Fruit fly (Drosophila melanogaster) whole organism, embryonic: ENCODE data around the gene Ufd1.
A peak's percentile ranks its signal among the peaks of the same experiment; 100 is the strongest.

Experiments
- ATbp ChIP-seq: fragments of 200-800 bp; sonication (Bioruptor generic); optimal IDR thresholded peaks from 2 replicates; lab custom pipeline; 2017; ENCODE audit warnings: missing biosample characterization, mild to moderate bottlenecking, missing genetic modification characterization, missing genetic modification reagents
- Abd-B ChIP-seq: fragments of 200-800 bp; sonication (Bioruptor generic); optimal IDR thresholded peaks from 2 replicates; lab custom pipeline; 2018; ENCODE audit warnings: missing biosample characterization, mild to moderate bottlenecking, missing genetic modification characterization, moderate library complexity
- BEAF-32 ChIP-seq: fragments of 200-800 bp; sonication (Bioruptor generic); optimal IDR thresholded peaks from 3 replicates; lab custom pipeline; 2017; ENCODE audit warnings: missing biosample characterization, missing genetic modification characterization, mild to moderate bottlenecking, moderate library complexity, missing genetic modification reagents
- Bgb ChIP-seq: fragments of 200-800 bp; sonication (Bioruptor generic); IDR thresholded peaks from 2 replicates; pipeline ENCODE4 v1.3.6; 2022; ENCODE audit warnings: missing biosample characterization, missing genetic modification characterization; ENCODE audit not compliant: partially characterized antibody
- CG10147 ChIP-seq: fragments of 200-800 bp; sonication (Bioruptor generic); optimal IDR thresholded peaks from 2 replicates; lab custom pipeline; 2019; ENCODE audit warnings: missing biosample characterization, mild to moderate bottlenecking, missing genetic modification characterization, moderate library complexity
- CG10462 ChIP-seq: fragments of 200-800 bp; sonication (Bioruptor generic); optimal IDR thresholded peaks from 2 replicates; lab custom pipeline; 2016; ENCODE audit warnings: missing biosample characterization, missing genetic modification characterization
- CG10654 ChIP-seq: fragments of 200-800 bp; sonication (Bioruptor generic); optimal IDR thresholded peaks from 2 replicates; lab custom pipeline; 2016; ENCODE audit warnings: missing biosample characterization, missing genetic modification characterization
- CG10959 ChIP-seq: fragments of 200-800 bp; sonication (Bioruptor generic); IDR thresholded peaks from 2 replicates; pipeline ENCODE4 v1.3.6; 2022; ENCODE audit warnings: missing biosample characterization, missing genetic modification characterization
- CG11093 ChIP-seq: fragments of 200-800 bp; sonication (Bioruptor generic); IDR thresholded peaks from 3 replicates; pipeline ENCODE4 v1.3.6; 2022; ENCODE audit warnings: missing biosample characterization, missing genetic modification characterization
- CG16779 ChIP-seq: fragments of 200-800 bp; sonication (Bioruptor generic); IDR thresholded peaks from 2 replicates; pipeline ENCODE4 v1.3.6; 2022; ENCODE audit warnings: missing biosample characterization, missing genetic modification characterization
- CG16863 ChIP-seq: fragments of 200-800 bp; sonication (Bioruptor generic); optimal IDR thresholded peaks from 3 replicates; lab custom pipeline; 2016; ENCODE audit warnings: missing biosample characterization, missing genetic modification characterization
- CG18262 ChIP-seq: fragments of 200-800 bp; optimal IDR thresholded peaks from 3 replicates; lab custom pipeline; 2019; ENCODE audit warnings: missing biosample characterization, mild to moderate bottlenecking, missing genetic modification characterization, moderate library complexity
- CG2678 ChIP-seq: fragments of 200-800 bp; sonication (Bioruptor generic); optimal IDR thresholded peaks from 3 replicates; lab custom pipeline; 2019; ENCODE audit warnings: missing biosample characterization, mild to moderate bottlenecking, missing genetic modification characterization, moderate library complexity
- CG2889 ChIP-seq: fragments of 200-800 bp; sonication (Bioruptor generic); IDR thresholded peaks from 3 replicates; pipeline ENCODE4 v1.3.6; 2022; ENCODE audit warnings: missing biosample characterization, missing genetic modification characterization
- CG6791 ChIP-seq: fragments of 200-800 bp; sonication (Bioruptor generic); IDR thresholded peaks from 3 replicates; pipeline ENCODE4 v1.3.6; 2022; ENCODE audit warnings: missing biosample characterization, missing genetic modification characterization; ENCODE audit not compliant: partially characterized antibody
- CG7786 ChIP-seq: fragments of 200-800 bp; sonication (Bioruptor generic); optimal IDR thresholded peaks from 2 replicates; lab custom pipeline; 2016; ENCODE audit warnings: missing biosample characterization, missing genetic modification characterization
- CG7963 ChIP-seq: fragments of 200-800 bp; sonication (Bioruptor generic); IDR thresholded peaks from 3 replicates; pipeline ENCODE4 v1.3.6; 2022; ENCODE audit warnings: missing biosample characterization, missing genetic modification characterization; ENCODE audit not compliant: partially characterized antibody
- CG8478 ChIP-seq: fragments of >200 bp; optimal IDR thresholded peaks from 2 replicates; lab custom pipeline; 2018
- CG9876 ChIP-seq: fragments of 200-800 bp; sonication (Bioruptor generic); optimal IDR thresholded peaks from 2 replicates; lab custom pipeline; 2016; ENCODE audit warnings: missing biosample characterization, missing genetic modification characterization
- CrebB ChIP-seq: fragments of 200-800 bp; sonication (Bioruptor generic); optimal IDR thresholded peaks from 3 replicates; lab custom pipeline; 2018; ENCODE audit warnings: missing biosample characterization, mild to moderate bottlenecking, missing genetic modification characterization
- Elba2 ChIP-seq: fragments of 200-800 bp; sonication (Bioruptor generic); optimal IDR thresholded peaks from 3 replicates; lab custom pipeline; 2016; ENCODE audit warnings: missing biosample characterization, missing genetic modification characterization
- H2.0 ChIP-seq: fragments of 200-800 bp; sonication (Bioruptor generic); IDR thresholded peaks from 2 replicates; pipeline ENCODE4 v1.3.6; 2022; ENCODE audit warnings: missing biosample characterization, missing genetic modification characterization
- HLH4C ChIP-seq: fragments of 200-800 bp; sonication (Bioruptor generic); IDR thresholded peaks from 3 replicates; pipeline ENCODE4 v1.3.6; 2022; ENCODE audit warnings: missing biosample characterization, missing genetic modification characterization; ENCODE audit not compliant: partially characterized antibody
- HLH54F ChIP-seq: fragments of 200-800 bp; sonication (Bioruptor generic); optimal IDR thresholded peaks from 3 replicates; lab custom pipeline; 2016; ENCODE audit warnings: missing biosample characterization, missing genetic modification characterization
- HmgZ ChIP-seq: fragments of 200-800 bp; sonication (Bioruptor generic); optimal IDR thresholded peaks from 2 replicates; lab custom pipeline; 2018; ENCODE audit warnings: missing biosample characterization, mild to moderate bottlenecking, missing genetic modification characterization
- Hmr ChIP-seq: fragments of 200-800 bp; sonication (Bioruptor generic); optimal IDR thresholded peaks from 3 replicates; lab custom pipeline; 2017; ENCODE audit warnings: mild to moderate bottlenecking, missing biosample characterization, missing genetic modification reagents, missing genetic modification characterization
- Jarid2 ChIP-seq: fragments of 200-800 bp; sonication (Bioruptor generic); optimal IDR thresholded peaks from 3 replicates; lab custom pipeline; 2017; ENCODE audit warnings: mild to moderate bottlenecking, missing biosample characterization, missing genetic modification reagents, missing genetic modification characterization
- Opbp ChIP-seq: fragments of 200-800 bp; sonication (Bioruptor generic); IDR thresholded peaks from 3 replicates; pipeline ENCODE4 v1.3.6; 2022; ENCODE audit warnings: missing biosample characterization, missing genetic modification characterization; ENCODE audit not compliant: partially characterized antibody
- Poxn ChIP-seq: fragments of 200-800 bp; sonication (Bioruptor generic); IDR thresholded peaks from 2 replicates; pipeline ENCODE4 v1.3.6; 2022; ENCODE audit warnings: missing biosample characterization, missing genetic modification characterization
- Six4 ChIP-seq: fragments of 200-800 bp; sonication (Bioruptor generic); optimal IDR thresholded peaks from 2 replicates; lab custom pipeline; 2016; ENCODE audit warnings: missing biosample characterization, missing genetic modification characterization
- bsh ChIP-seq, 2 experiments: fragments of 200-800 bp; sonication (Bioruptor generic); optimal IDR thresholded peaks; 2 replicates each; lab custom pipeline; 2017 to 2018; ENCODE audit warnings: mild to moderate bottlenecking in 2 of 2, missing biosample characterization in 2 of 2, missing genetic modification characterization in 2 of 2, moderate library complexity in 1 of 2
- cas ChIP-seq: fragments of 200-800 bp; sonication (Bioruptor generic); IDR thresholded peaks from 2 replicates; pipeline ENCODE4 v1.3.6; 2022; ENCODE audit warnings: missing biosample characterization, missing genetic modification characterization
- dan ChIP-seq: fragments of 200-800 bp; sonication (Bioruptor generic); IDR thresholded peaks from 2 replicates; pipeline ENCODE4 v1.3.6; 2022; ENCODE audit warnings: missing biosample characterization, missing genetic modification characterization
- dati ChIP-seq: fragments of 200-800 bp; sonication (Bioruptor generic); IDR thresholded peaks from 2 replicates; pipeline ENCODE4 v1.3.6; 2022; ENCODE audit warnings: missing biosample characterization, missing genetic modification characterization
- gfzf ChIP-seq: fragments of 200-800 bp; sonication (Bioruptor generic); optimal IDR thresholded peaks from 2 replicates; lab custom pipeline; 2016; ENCODE audit warnings: missing biosample characterization, mild to moderate bottlenecking, missing genetic modification characterization, moderate library complexity
- hkb ChIP-seq, 2 experiments: fragments of 200-800 bp in 1 of 2; fragments of >200 bp in 1 of 2; sonication (Bioruptor generic) in 1 of 2; IDR thresholded peaks in 1 of 2; optimal IDR thresholded peaks in 1 of 2; 2 replicates each; pipeline versions ENCODE4 v1.3.6 to Lab custom; 2017 to 2022; ENCODE audit warnings: missing biosample characterization in 1 of 2, missing genetic modification characterization in 1 of 2
- jigr1 ChIP-seq: fragments of 200-800 bp; sonication (Bioruptor generic); IDR thresholded peaks from 3 replicates; pipeline ENCODE4 v1.3.6; 2022; ENCODE audit warnings: missing biosample characterization, missing genetic modification characterization
- jumu ChIP-seq: fragments of 200-800 bp; sonication (Bioruptor generic); optimal IDR thresholded peaks from 3 replicates; lab custom pipeline; 2016; ENCODE audit warnings: missing biosample characterization, missing genetic modification characterization
- kni ChIP-seq: fragments of 200-800 bp; sonication (Bioruptor generic); optimal IDR thresholded peaks from 3 replicates; lab custom pipeline; 2017; ENCODE audit warnings: mild to moderate bottlenecking, missing biosample characterization, missing genetic modification reagents, missing genetic modification characterization
- lbe ChIP-seq: fragments of 200-800 bp; sonication (Bioruptor generic); optimal IDR thresholded peaks from 2 replicates; lab custom pipeline; 2016; ENCODE audit warnings: missing biosample characterization, mild to moderate bottlenecking, missing genetic modification characterization
- mld ChIP-seq: fragments of 200-800 bp; sonication (Bioruptor generic); IDR thresholded peaks from 3 replicates; pipeline ENCODE4 v1.3.6; 2022; ENCODE audit warnings: missing biosample characterization, missing genetic modification characterization; ENCODE audit not compliant: partially characterized antibody
- nerfin-1 ChIP-seq: fragments of 200-800 bp; sonication (Bioruptor generic); optimal IDR thresholded peaks from 3 replicates; lab custom pipeline; 2019; ENCODE audit warnings: missing biosample characterization, mild to moderate bottlenecking, missing genetic modification characterization, moderate library complexity
- pnt ChIP-seq: fragments of 200-800 bp; sonication (Bioruptor generic); optimal IDR thresholded peaks from 3 replicates; lab custom pipeline; 2016; ENCODE audit warnings: missing biosample characterization, missing genetic modification characterization
- ro ChIP-seq: fragments of 200-800 bp; sonication (Bioruptor generic); IDR thresholded peaks from 2 replicates; pipeline ENCODE4 v1.3.6; 2022; ENCODE audit warnings: missing biosample characterization, missing genetic modification characterization
- row ChIP-seq: fragments of 200-800 bp; sonication (Bioruptor generic); IDR thresholded peaks from 3 replicates; pipeline ENCODE4 v1.3.6; 2022; ENCODE audit warnings: missing biosample characterization, missing genetic modification characterization
- sens ChIP-seq: fragments of 200-800 bp; sonication (Bioruptor generic); peaks from one replicate; lab custom pipeline; 2016; ENCODE audit warnings: missing biosample characterization, missing genetic modification characterization
- sisA ChIP-seq: fragments of 200-800 bp; sonication (Bioruptor generic); IDR thresholded peaks from 2 replicates; pipeline ENCODE4 v1.3.6; 2022; ENCODE audit warnings: missing biosample characterization, missing genetic modification characterization
- slbo ChIP-seq: fragments of 200-800 bp; sonication (Bioruptor generic); IDR thresholded peaks from 2 replicates; pipeline ENCODE4 v1.3.6; 2022; ENCODE audit warnings: missing biosample characterization, missing genetic modification characterization
- zen ChIP-seq: fragments of 200-800 bp; sonication (Bioruptor generic); optimal IDR thresholded peaks from 3 replicates; lab custom pipeline; 2018; ENCODE audit warnings: missing biosample characterization, mild to moderate bottlenecking, missing genetic modification characterization, moderate library complexity

Ufd1 gene

DNA sequence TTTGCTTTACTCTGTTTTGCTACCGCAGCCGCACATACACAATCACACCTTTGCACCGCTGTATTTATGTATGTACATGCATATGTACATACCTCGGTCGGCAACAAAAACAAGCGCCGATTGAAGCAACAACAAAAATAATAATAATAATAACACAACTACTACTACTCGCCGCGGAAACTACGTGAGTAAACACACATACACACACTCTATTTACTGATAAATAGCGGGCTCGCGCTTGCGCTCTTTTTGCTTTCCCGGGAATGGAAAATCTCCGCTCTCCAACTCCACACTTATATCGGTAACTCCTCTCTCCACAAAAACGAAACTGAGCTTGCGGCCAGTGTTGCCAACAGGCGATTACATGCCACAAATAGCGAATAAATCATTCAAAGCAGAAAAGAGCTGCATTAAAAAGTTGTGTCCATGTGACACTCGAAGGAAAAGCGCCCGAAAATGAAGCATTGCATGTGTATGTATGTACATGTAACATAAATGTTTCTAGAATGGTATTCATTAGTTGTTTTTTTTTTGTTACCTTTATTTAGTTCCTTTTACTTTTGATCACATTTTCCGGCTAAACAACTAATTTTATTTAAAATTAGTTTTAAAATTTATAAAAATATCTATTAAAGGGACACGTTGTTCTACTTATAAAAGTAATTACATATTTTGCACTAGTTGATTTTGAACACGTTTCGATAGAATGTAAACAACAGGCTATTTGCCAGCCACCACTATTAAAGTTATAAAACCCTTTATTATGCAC, 4.2 kb downstream of the Ufd1 start (continued):
- peak; percentile 48 for TF ChIP-seq pnt
- TF ChIP-seq Opbp: 0 out of 3 replicates have a peak, but pooled peaks have one; percentile 26
- TF ChIP-seq CG10654 (GFP tag; lab: Kevin White, UChicago): peak; percentile 8
- TF ChIP-seq Jarid2 (GFP tag; lab: Kevin White, UChicago): no peak
- TF ChIP-seq zen (tag; lab: Kevin White, UChicago): peak; percentile 31
- TF ChIP-seq cas (GFP tag; lab: Robert Waterston, UW): no peak
- TF ChIP-seq BEAF-32 (GFP tag; lab: Kevin White, UChicago): no peak
- TF ChIP-seq HLH4C (GFP tag; lab: Robert Waterston, UW): no peak
- TF ChIP-seq CG10147 (GFP tag; lab: Kevin White, UChicago): peak; percentile 69
- peak; percentile 94 for TF ChIP-seq ATbp (GFP tag; lab: Kevin White, UChicago)
- TF ChIP-seq Abd-B: no peak
- no peak for TF ChIP-seq mld (GFP tag; lab: Robert Waterston, UW)
- TF ChIP-seq dati: no peak
- TF ChIP-seq dan (GFP tag; lab: Robert Waterston, UW): no peak
- no peak for TF ChIP-seq ro (GFP tag; lab: Robert Waterston, UW)
- TF ChIP-seq CG16779 (GFP tag; lab: Robert Waterston, UW): 0 out of 2 replicates have a peak, but pooled peaks have one; percentile 34
- TF ChIP-seq jumu (GFP tag; lab: Kevin White, UChicago): peak; percentile 39
- TF ChIP-seq CG16863 (GFP tag; lab: Kevin White, UChicago): peak; percentile 54
- peak; percentile 43 for TF ChIP-seq row
- TF ChIP-seq CG9876 (GFP tag; lab: Kevin White, UChicago): peak; percentile 57
- TF ChIP-seq HLH54F: peak; percentile 38
- TF ChIP-seq hkb (optimal IDR thresholded peaks at IDR 0.05; lab: Kevin White, UChicago): no peak
- peak; percentile 85 for TF ChIP-seq hkb (GFP tag; IDR thresholded peaks at IDR 0.05; lab: Robert Waterston, UW)
- no peak for TF ChIP-seq Six4
- peak; percentile 11 for TF ChIP-seq lbe (GFP tag; lab: Kevin White, UChicago)
- TF ChIP-seq CG8478 (lab: Kevin White, UChicago): no peak
- TF ChIP-seq CG2678 (tag; lab: Kevin White, UChicago): peak; percentile 84
- TF ChIP-seq CG11093 (GFP tag; lab: Robert Waterston, UW): no peak; the same call in 2 of the 3 replicates
- TF ChIP-seq HmgZ (tag; lab: Kevin White, UChicago): peak; percentile 94
- no peak for TF ChIP-seq CG7963 (GFP tag; lab: Robert Waterston, UW)
- TF ChIP-seq sens: peak; percentile 87
- TF ChIP-seq Bgb (GFP tag; lab: Robert Waterston, UW): no peak
- no peak for TF ChIP-seq Poxn (GFP tag; lab: Robert Waterston, UW)
- peak; percentile 89 for TF ChIP-seq Hmr (GFP tag; lab: Kevin White, UChicago)
- peak; percentile 52 to 66 for TF ChIP-seq bsh (GFP tag; optimal IDR thresholded peaks at IDR 0.05; lab: Kevin White, UChicago)
- TF ChIP-seq H2.0 (GFP tag; lab: Robert Waterston, UW): peak; percentile 57; the same call in 1 of the 2 replicates
- no peak for TF ChIP-seq gfzf (GFP tag; lab: Kevin White, UChicago)
- TF ChIP-seq CG10462 (GFP tag; lab: Kevin White, UChicago): no peak
- TF ChIP-seq CG10959 (GFP tag; lab: Robert Waterston, UW): no peak
- no peak for TF ChIP-seq CG6791 (GFP tag; lab: Robert Waterston, UW)
- TF ChIP-seq Elba2 (GFP tag; lab: Kevin White, UChicago): no peak
- peak; percentile 30 for TF ChIP-seq CG18262 (tag; lab: Kevin White, UChicago)
- TF ChIP-seq CG7786: peak; percentile 59
- peak; percentile 86 for TF ChIP-seq nerfin-1 (tag; lab: Kevin White, UChicago)
- TF ChIP-seq jigr1 (GFP tag; lab: Robert Waterston, UW): no peak
- TF ChIP-seq CrebB (tag; lab: Kevin White, UChicago): peak; percentile 88
- TF ChIP-seq CG2889 (GFP tag; lab: Robert Waterston, UW): no peak
- no peak for TF ChIP-seq sisA (GFP tag; lab: Robert Waterston, UW)
- TF ChIP-seq slbo (GFP tag; lab: Robert Waterston, UW): peak; percentile 20; the same call in 1 of the 2 replicates
- peak; percentile 99 for TF ChIP-seq kni
